Fruit fly (Drosophila melanogaster) S2 (cell line): ENCODE data around the gene cni.

Experiments
- CG8478 ChIP-seq: fragments of >200 bp; optimal IDR thresholded peaks from 2 replicates; lab custom pipeline; 2018
- CTCF ChIP-seq, 2 experiments: fragments of >200 bp; optimal IDR thresholded peaks; 2 replicates each; lab custom pipeline; 2018

DNA sequence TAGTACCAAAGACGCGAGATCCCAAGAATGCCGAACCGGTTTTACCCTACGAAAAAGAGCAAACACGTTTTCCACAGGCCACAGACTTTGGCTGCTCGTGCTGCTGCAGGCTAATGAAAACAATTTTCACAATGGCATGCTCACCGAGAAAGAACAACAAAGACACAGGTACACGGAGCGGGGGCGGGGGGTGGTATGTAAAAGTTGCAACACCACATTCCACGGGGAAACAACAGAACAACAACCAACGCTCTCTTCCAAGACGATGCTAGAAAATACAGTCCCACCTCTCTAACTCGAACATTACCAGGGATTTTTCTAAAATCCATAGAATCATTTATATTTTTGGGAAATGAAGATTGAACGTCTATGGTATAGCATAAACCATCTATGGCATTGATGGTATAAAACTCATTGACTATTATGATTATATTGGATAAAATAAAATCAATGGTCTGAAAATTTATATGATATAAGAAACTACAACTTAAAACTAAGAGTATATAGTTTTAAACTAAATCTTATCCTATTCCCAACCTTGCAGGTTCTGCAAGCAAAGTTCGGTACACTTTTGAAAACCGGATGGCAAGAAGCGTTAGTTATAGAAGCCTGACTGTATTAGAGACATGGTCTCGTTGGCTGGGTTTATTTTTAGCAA, 29.0 kb downstream of the cni start:
- TF ChIP-seq CG8478 (lab: Kevin White, UChicago) (no peak), CTCF (optimal IDR thresholded peaks at IDR 0.05; lab: Kevin White, UChicago) (no peak)
